Worm (Caenorhabditis elegans) whole organism, L4 larva: ENCODE data around the gene crm-1.

Experiments
- D1046.2 ChIP-seq: fragments of 200-800 bp; sonication (Bioruptor generic); IDR thresholded peaks from 2 replicates; pipeline ENCODE4 v1.3.6; 2022; ENCODE audit warnings: missing genetic modification characterization, missing compliant biosample characterization
- F37D6.2 ChIP-seq: sonication (generic microtip); optimal IDR thresholded peaks from 2 replicates; lab custom pipeline; 2016; ENCODE audit warnings: mild to moderate bottlenecking, missing genetic modification characterization, missing compliant biosample characterization
- F49E8.2 ChIP-seq: sonication (generic microtip); optimal IDR thresholded peaks from 2 replicates; lab custom pipeline; 2016; ENCODE audit warnings: missing compliant biosample characterization, mild to moderate bottlenecking, missing genetic modification characterization, borderline replicate concordance
- T20F7.1 ChIP-seq: fragments of 200-800 bp; sonication (Bioruptor generic); optimal IDR thresholded peaks from 2 replicates; lab custom pipeline; 2018; ENCODE audit warnings: mild to moderate bottlenecking, missing genetic modification characterization, missing compliant biosample characterization
- aha-1 ChIP-seq: fragments of 150-350 bp; peaks from one replicate; lab custom pipeline; 2014; ENCODE audit warnings: missing biosample characterization, missing genetic modification characterization
- ama-1 ChIP-seq: fragments of 150-350 bp; optimal IDR thresholded peaks from 2 replicates; lab custom pipeline; 2014; ENCODE audit warnings: inconsistent platforms, mixed read lengths
- arid-1 ChIP-seq: fragments of 200-800 bp; sonication (Bioruptor generic); conservative IDR thresholded peaks from 2 replicates; pipeline ENCODE4 v1.3.6; 2022; ENCODE audit warnings: missing genetic modification reagents, missing genetic modification characterization, missing compliant biosample characterization
- attf-4 ChIP-seq: sonication (generic microtip); optimal IDR thresholded peaks from 3 replicates; lab custom pipeline; 2017; ENCODE audit warnings: missing biosample characterization, missing genetic modification characterization
- ceh-20 ChIP-seq: fragments of 200-800 bp; sonication (Bioruptor generic); IDR thresholded peaks from 2 replicates; pipeline ENCODE4 v1.3.6; 2022; ENCODE audit warnings: missing genetic modification reagents, missing genetic modification characterization, missing compliant biosample characterization
- ceh-28 ChIP-seq: fragments of 150-350 bp; optimal IDR thresholded peaks from 2 replicates; lab custom pipeline; 2014; ENCODE audit warnings: missing biosample characterization, missing genetic modification reagents, missing genetic modification characterization
- ceh-44 ChIP-seq: fragments of 200-800 bp; sonication (Bioruptor generic); IDR thresholded peaks from 2 replicates; pipeline ENCODE4 v1.3.6; 2022; ENCODE audit warnings: missing genetic modification reagents, missing genetic modification characterization, missing compliant biosample characterization
- ceh-62 ChIP-seq: sonication (generic microtip); optimal IDR thresholded peaks from 2 replicates; lab custom pipeline; 2017; ENCODE audit warnings: missing biosample characterization, missing genetic modification characterization
- daf-12 ChIP-seq: fragments of 150-350 bp; optimal IDR thresholded peaks from 2 replicates; lab custom pipeline; 2014; ENCODE audit warnings: missing biosample characterization, missing genetic modification reagents, missing genetic modification characterization
- dmd-6 ChIP-seq: fragments of 200-800 bp; sonication (Bioruptor generic); IDR thresholded peaks from 2 replicates; pipeline ENCODE4 v1.3.6; 2022; ENCODE audit warnings: missing genetic modification reagents, missing genetic modification characterization, missing compliant biosample characterization
- dmd-9 ChIP-seq: fragments of 200-800 bp; sonication (Bioruptor generic); IDR thresholded peaks from 2 replicates; pipeline ENCODE4 v1.3.6; 2022; ENCODE audit warnings: missing genetic modification reagents, missing genetic modification characterization, missing compliant biosample characterization
- dpl-1 ChIP-seq: fragments of 150-350 bp; optimal IDR thresholded peaks from 2 replicates; lab custom pipeline; 2014; ENCODE audit warnings: missing biosample characterization, missing genetic modification reagents, missing genetic modification characterization
- gei-8 ChIP-seq: fragments of 200-800 bp; sonication (Bioruptor generic); optimal IDR thresholded peaks from 2 replicates; lab custom pipeline; 2018; ENCODE audit warnings: mild to moderate bottlenecking, missing genetic modification characterization, missing compliant biosample characterization
- jun-1 ChIP-seq: fragments of 150-350 bp; optimal IDR thresholded peaks from 2 replicates; lab custom pipeline; 2014; ENCODE audit warnings: missing biosample characterization, missing genetic modification reagents, missing genetic modification characterization
- lim-7 ChIP-seq: fragments of 200-800 bp; sonication (Bioruptor generic); IDR thresholded peaks from 2 replicates; pipeline ENCODE4 v1.3.6; 2022; ENCODE audit warnings: missing genetic modification characterization, missing compliant biosample characterization
- lin-13 ChIP-seq: fragments of 150-350 bp; optimal IDR thresholded peaks from 2 replicates; lab custom pipeline; 2014; ENCODE audit warnings: missing biosample characterization, missing genetic modification reagents, missing genetic modification characterization
- lin-29 ChIP-seq: fragments of 200-800 bp; sonication (Bioruptor generic); IDR thresholded peaks from 2 replicates; pipeline ENCODE4 v1.3.6; 2022; ENCODE audit warnings: missing genetic modification reagents, missing genetic modification characterization, missing compliant biosample characterization
- lin-38 ChIP-seq: fragments of 200-800 bp; sonication (Bioruptor generic); IDR thresholded peaks from 2 replicates; pipeline ENCODE4 v1.3.6; 2022; ENCODE audit warnings: missing genetic modification reagents, missing genetic modification characterization, missing compliant biosample characterization
- madf-5 ChIP-seq, 2 experiments: fragments of 200-800 bp; sonication (Bioruptor generic); IDR thresholded peaks; 2 replicates each; pipeline ENCODE4 v1.3.6; 2022; ENCODE audit warnings: missing compliant biosample characterization in 2 of 2, missing genetic modification characterization in 2 of 2
- madf-9 ChIP-seq: fragments of 200-800 bp; sonication (Bioruptor generic); conservative IDR thresholded peaks from 2 replicates; pipeline ENCODE4 v1.3.6; 2022; ENCODE audit warnings: missing genetic modification reagents, missing genetic modification characterization, missing compliant biosample characterization
- mdl-1 ChIP-seq, 2 experiments: fragments of 150-350 bp in 1 of 2; sonication (generic microtip) in 1 of 2; optimal IDR thresholded peaks; 2 replicates each; lab custom pipeline; 2014 to 2017; ENCODE audit warnings: missing biosample characterization in 2 of 2, missing genetic modification characterization in 2 of 2
- mdt-29 ChIP-seq: fragments of 200-800 bp; sonication (Bioruptor generic); IDR thresholded peaks from 2 replicates; pipeline ENCODE4 v1.3.6; 2022; ENCODE audit warnings: missing genetic modification reagents, missing genetic modification characterization, missing compliant biosample characterization
- mes-2 ChIP-seq: sonication (generic microtip); optimal IDR thresholded peaks from 2 replicates; lab custom pipeline; 2016; ENCODE audit warnings: missing genotype, mild to moderate bottlenecking, missing genetic modification characterization, missing compliant biosample characterization; ENCODE audit not compliant: poor library complexity, severe bottlenecking
- nhr-11 ChIP-seq: fragments of 150-350 bp; optimal IDR thresholded peaks from 2 replicates; lab custom pipeline; 2014; ENCODE audit warnings: missing biosample characterization, missing genetic modification characterization
- nhr-237 ChIP-seq: sonication (generic microtip); optimal IDR thresholded peaks from 2 replicates; lab custom pipeline; 2017; ENCODE audit warnings: missing biosample characterization, missing genetic modification characterization
- nhr-25 ChIP-seq: sonication (generic microtip); optimal IDR thresholded peaks from 2 replicates; lab custom pipeline; 2017; ENCODE audit warnings: missing genetic modification characterization, mild to moderate bottlenecking, missing compliant biosample characterization, antibody characterized with exemption, moderate library complexity, borderline replicate concordance; ENCODE audit not compliant: insufficient read depth
- nhr-28 ChIP-seq: fragments of 150-350 bp; optimal IDR thresholded peaks from 2 replicates; lab custom pipeline; 2014; ENCODE audit warnings: missing biosample characterization, missing genetic modification characterization
- nhr-41 ChIP-seq: fragments of 200-800 bp; sonication (Bioruptor generic); IDR thresholded peaks from 2 replicates; pipeline ENCODE4 v1.3.6; 2022; ENCODE audit warnings: missing genetic modification reagents, missing genetic modification characterization, missing compliant biosample characterization
- nhr-6 ChIP-seq: fragments of 150-350 bp; optimal IDR thresholded peaks from 2 replicates; lab custom pipeline; 2014; ENCODE audit warnings: missing biosample characterization, missing genetic modification characterization
- pha-4 ChIP-seq, 2 experiments: fragments of 150-350 bp in 1 of 2; fragments of 200-800 bp in 1 of 2; sonication (Bioruptor generic) in 1 of 2; IDR thresholded peaks in 1 of 2; optimal IDR thresholded peaks in 1 of 2; 2 replicates each; pipeline versions ENCODE4 v1.3.6 to Lab custom; 2014 to 2022; ENCODE audit warnings: missing genetic modification characterization in 2 of 2, missing genetic modification reagents in 2 of 2, missing biosample characterization in 1 of 2, missing compliant biosample characterization in 1 of 2
- pqm-1 ChIP-seq: sonication (generic microtip); optimal IDR thresholded peaks from 2 replicates; lab custom pipeline; 2017; ENCODE audit warnings: missing biosample characterization, missing genetic modification characterization
- rbr-2 ChIP-seq: sonication (generic microtip); optimal IDR thresholded peaks from 2 replicates; lab custom pipeline; 2016; ENCODE audit warnings: missing genotype, missing genetic modification characterization, missing compliant biosample characterization
- sdz-12 ChIP-seq: fragments of 200-800 bp; sonication (Bioruptor generic); optimal IDR thresholded peaks from 2 replicates; lab custom pipeline; 2018; ENCODE audit warnings: mild to moderate bottlenecking, missing genetic modification characterization, missing compliant biosample characterization
- snpc-4 ChIP-seq: fragments of 150-350 bp; optimal IDR thresholded peaks from 2 replicates; lab custom pipeline; 2014; ENCODE audit warnings: missing biosample characterization, missing genetic modification characterization
- spr-3 ChIP-seq: fragments of 200-800 bp; sonication (Bioruptor generic); optimal IDR thresholded peaks from 2 replicates; lab custom pipeline; 2018; ENCODE audit warnings: mild to moderate bottlenecking, missing genetic modification characterization, missing compliant biosample characterization
- tag-97 ChIP-seq: fragments of 200-800 bp; sonication (Bioruptor generic); IDR thresholded peaks from 2 replicates; pipeline ENCODE4 v1.3.6; 2022; ENCODE audit warnings: missing genetic modification characterization, missing compliant biosample characterization
- unc-130 ChIP-seq: sonication (generic microtip); optimal IDR thresholded peaks from 2 replicates; lab custom pipeline; 2016; ENCODE audit warnings: missing genetic modification reagents, missing genetic modification characterization, missing compliant biosample characterization
- unc-39 ChIP-seq: sonication (generic microtip); optimal IDR thresholded peaks from 2 replicates; lab custom pipeline; 2017; ENCODE audit warnings: missing biosample characterization, missing genetic modification characterization
- vab-7 ChIP-seq: fragments of 200-800 bp; sonication (Bioruptor generic); IDR thresholded peaks from 2 replicates; pipeline ENCODE4 v1.3.6; 2022; ENCODE audit warnings: missing genetic modification reagents, missing genetic modification characterization, missing compliant biosample characterization
- zip-2 ChIP-seq: fragments of 150-350 bp; optimal IDR thresholded peaks from 2 replicates; lab custom pipeline; 2014; ENCODE audit warnings: missing biosample characterization, missing genetic modification characterization
- ztf-11 ChIP-seq: fragments of 150-350 bp; optimal IDR thresholded peaks from 2 replicates; lab custom pipeline; 2014; ENCODE audit warnings: missing biosample characterization, missing genetic modification characterization

crm-1 gene

DNA sequence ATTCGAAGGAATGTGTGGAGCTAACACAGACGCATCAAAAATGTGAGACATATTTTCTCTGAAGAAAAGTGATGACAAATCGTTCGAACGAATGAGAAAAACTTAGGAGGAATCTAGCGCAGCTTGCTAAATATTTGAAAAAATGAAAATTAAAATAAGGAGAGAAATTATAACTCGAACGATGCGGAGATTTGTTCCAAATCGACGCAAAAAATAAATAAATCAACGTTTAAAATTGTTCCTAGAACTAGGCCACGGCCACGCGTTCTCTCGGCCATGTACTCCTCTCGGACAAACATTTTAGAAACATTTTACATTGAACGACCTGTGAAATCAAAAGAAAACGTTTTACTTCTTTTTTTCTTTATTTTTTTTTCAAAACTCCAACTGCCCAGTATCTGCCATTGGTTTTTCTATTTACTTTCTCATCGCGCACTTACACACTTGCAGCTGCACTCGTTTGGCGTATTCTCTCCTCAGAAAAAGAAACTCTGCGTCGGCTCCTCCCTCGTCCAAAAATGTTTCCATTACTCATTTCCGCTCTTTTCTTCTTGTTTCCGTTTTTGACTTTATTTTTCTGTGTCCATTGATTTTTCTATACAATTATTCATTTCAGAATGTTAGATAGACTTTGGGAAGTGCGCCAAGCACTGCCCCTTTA lies 11.7 kb downstream of the crm-1 start, which contains the start of the genes gna-1 and B0024.13 (continued):
- TF ChIP-seq vab-7 (GFP tag; lab: Robert Waterston, UW): no peak
- no peak for TF ChIP-seq madf-9
- peak; percentile 47; the same call in 1 of the 2 replicates for TF ChIP-seq dmd-6 (GFP tag; lab: Robert Waterston, UW)
- no peak for TF ChIP-seq unc-39 (tag; lab: Kevin White, UChicago)
- 0 out of 2 replicates have a peak, but pooled peaks have one; percentile 45 for TF ChIP-seq ceh-44 (GFP tag; lab: Robert Waterston, UW)
- peak; percentile 61 for TF ChIP-seq dpl-1 (GFP tag; lab: Kevin White, UChicago)
- TF ChIP-seq nhr-41 (GFP tag; lab: Robert Waterston, UW): no peak
- TF ChIP-seq F49E8.2 (tag; lab: Kevin White, UChicago): no peak
- no peak for TF ChIP-seq attf-4 (tag; lab: Kevin White, UChicago)
- peak; percentile 87 for TF ChIP-seq unc-130
- no peak for TF ChIP-seq snpc-4 (tag; lab: Kevin White, UChicago)
- no peak for TF ChIP-seq nhr-28 (tag; lab: Kevin White, UChicago)
- TF ChIP-seq dmd-9: 0 out of 2 replicates have a peak, but pooled peaks have one; percentile 49
- no peak for TF ChIP-seq gei-8 (GFP tag; lab: Kevin White, UChicago)
- no peak for TF ChIP-seq daf-12 (tag; lab: Kevin White, UChicago)
- TF ChIP-seq pqm-1 (tag; lab: Kevin White, UChicago): no peak
- TF ChIP-seq lin-29 (GFP tag; lab: Robert Waterston, UW): no peak
- TF ChIP-seq lin-38 (GFP tag; lab: Robert Waterston, UW): no peak; the same call in none of the 2 replicates

DNA sequence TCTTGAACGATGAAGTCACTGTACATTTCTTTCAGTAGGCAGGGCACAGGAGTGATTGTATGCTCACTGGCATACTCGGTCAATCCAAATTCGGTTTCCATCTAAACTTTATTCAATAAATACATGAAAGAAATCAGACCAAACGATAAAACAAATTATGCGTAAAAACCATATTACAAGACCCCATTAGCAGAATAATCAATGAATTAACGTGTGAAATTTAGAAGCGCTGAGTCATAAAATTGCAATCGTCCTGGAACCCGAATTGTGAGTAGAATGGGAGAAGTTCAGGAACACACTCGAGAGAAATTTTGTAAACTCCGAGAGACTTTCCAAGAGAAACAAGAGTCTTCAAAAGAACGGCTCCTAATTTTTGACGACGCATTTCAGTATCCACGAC lies 12.5 kb downstream of the crm-1 start, which contains the start of gene B0024.11:
Gene B0024.11 (minus strand): TSS at position 101 of the 400 bp plus-strand sequence.
- TF ChIP-seq zip-2 (tag; lab: Kevin White, UChicago): no peak
- no peak for TF ChIP-seq sdz-12 (GFP tag; lab: Kevin White, UChicago)
- no peak for TF ChIP-seq pha-4 (GFP tag; IDR thresholded peaks at IDR 0.05; lab: Robert Waterston, UW)
- no peak for TF ChIP-seq pha-4 (tag; optimal IDR thresholded peaks at IDR 0.05; lab: Kevin White, UChicago)
- TF ChIP-seq jun-1 (tag; lab: Kevin White, UChicago): no peak
- TF ChIP-seq T20F7.1 (GFP tag; lab: Kevin White, UChicago): no peak
- TF ChIP-seq F37D6.2 (tag; lab: Kevin White, UChicago): no peak
- TF ChIP-seq D1046.2 (GFP tag; lab: Robert Waterston, UW): no peak
- TF ChIP-seq nhr-11 (tag; lab: Kevin White, UChicago): no peak

DNA sequence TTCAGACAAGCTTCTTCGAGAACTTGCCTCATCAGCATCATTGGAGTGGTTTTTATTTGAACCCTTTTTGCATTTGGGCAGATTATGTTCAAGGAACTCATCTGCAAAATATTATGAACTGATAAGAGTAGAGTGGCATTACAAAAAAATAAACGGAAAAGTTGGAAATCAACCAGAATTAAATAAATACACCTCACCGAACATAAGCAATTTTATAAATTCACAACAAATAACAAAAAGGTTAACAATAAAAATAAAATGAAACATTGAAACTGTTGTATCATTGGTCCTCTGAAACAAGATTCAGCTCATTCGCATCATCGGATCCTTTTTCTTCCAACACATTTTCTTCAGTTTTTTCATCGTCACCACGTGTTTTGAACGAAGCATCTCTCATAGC lies 14.6 kb downstream of the crm-1 start, which contains the start of gene asps-1:
Gene asps-1 (minus strand): TSS at position 101 of the 400 bp plus-strand sequence.
- TF ChIP-seq spr-3 (GFP tag; lab: Kevin White, UChicago) (no peak), aha-1 (tag; lab: Kevin White, UChicago) (peak; percentile 67), lin-13 (GFP tag; lab: Kevin White, UChicago) (no peak), arid-1 (GFP tag; lab: Robert Waterston, UW) (no peak), mes-2 (tag; lab: Kevin White, UChicago) (no peak)

DNA sequence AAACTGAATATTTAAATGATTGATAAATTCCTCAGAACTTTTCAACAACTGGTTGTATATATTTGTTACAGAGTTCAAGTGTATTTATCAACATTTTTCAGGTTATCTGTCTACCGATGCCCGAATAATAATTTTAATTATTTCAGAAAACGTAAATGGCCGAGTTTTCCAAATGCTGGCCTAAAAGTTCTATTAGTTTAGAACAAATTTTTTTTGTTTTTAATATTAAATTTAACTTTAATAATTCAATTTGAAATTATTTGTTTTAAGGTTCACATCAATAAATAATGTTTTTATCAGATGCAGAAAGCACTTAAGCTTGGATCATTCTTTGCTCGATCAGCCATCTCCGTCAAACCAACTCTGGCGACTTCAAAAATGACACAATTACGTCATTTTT lies 17.5 kb downstream of the crm-1 start, which contains the start of gene trx-2:
Gene trx-2 (plus strand): TSS at position 301 of the 400 bp plus-strand sequence.
- no peak for TF ChIP-seq nhr-237
- no peak for TF ChIP-seq gei-8 (GFP tag; lab: Kevin White, UChicago)
- no peak for TF ChIP-seq sdz-12 (GFP tag; lab: Kevin White, UChicago)
- TF ChIP-seq vab-7 (GFP tag; lab: Robert Waterston, UW): no peak
- TF ChIP-seq ceh-62 (tag; lab: Kevin White, UChicago): no peak
- no peak for TF ChIP-seq T20F7.1 (GFP tag; lab: Kevin White, UChicago)
- TF ChIP-seq nhr-25 (tag; lab: Kevin White, UChicago): no peak
- TF ChIP-seq nhr-6 (tag; lab: Kevin White, UChicago): no peak
- no peak for TF ChIP-seq rbr-2 (tag; lab: Kevin White, UChicago)
- no peak for TF ChIP-seq ama-1 (lab: Kevin White, UChicago)
- no peak for TF ChIP-seq ceh-20 (GFP tag; lab: Robert Waterston, UW)
- no peak for TF ChIP-seq ztf-11 (tag; lab: Kevin White, UChicago)
- no peak for TF ChIP-seq tag-97 (GFP tag; lab: Robert Waterston, UW)
- no peak for TF ChIP-seq mdl-1 (tag; optimal IDR thresholded peaks at IDR 0.05; lab: Kevin White, UChicago)
- TF ChIP-seq ceh-28: no peak
- no peak for TF ChIP-seq F37D6.2 (tag; lab: Kevin White, UChicago)
- TF ChIP-seq lim-7 (GFP tag; lab: Robert Waterston, UW): no peak
- no peak for TF ChIP-seq mdt-29
- no peak for TF ChIP-seq madf-5 (GFP tag; IDR thresholded peaks at IDR 0.05; lab: Robert Waterston, UW)
